Fruit fly (Drosophila melanogaster): ENCODE data around the gene CG9515.
A peak's percentile ranks its signal among the peaks of the same experiment; 100 is the strongest.

The CG9515 gene

dm6 chr2L:8920294-8920693, 22.8 kb downstream of the CG9515 start (continued):
- TF ChIP-seq lov (optimal IDR thresholded peaks at IDR 0.05) (no peak), lov (GFP tag; IDR thresholded peaks at IDR 0.05) (no peak), ranshi (GFP tag; IDR thresholded peaks at IDR 0.05) (0 out of 2 replicates have a peak, but pooled peaks have one; percentile 9), Jarid2 (GFP tag; optimal IDR thresholded peaks at IDR 0.05) (no peak), gsb-n (tag; optimal IDR thresholded peaks at IDR 0.05) (peak; percentile 6), Dref (GFP tag; IDR thresholded peaks at IDR 0.05) (no peak), CG10979 (tag; optimal IDR thresholded peaks at IDR 0.05) (peak; percentile 38), lab (GFP tag; optimal IDR thresholded peaks at IDR 0.05) (peak; percentile 12), Fer2 (tag; optimal IDR thresholded peaks at IDR 0.05) (no peak), CG9215 (GFP tag; IDR thresholded peaks at IDR 0.05) (no peak), nau (GFP tag; optimal IDR thresholded peaks at IDR 0.05) (no peak), tll (GFP tag; optimal IDR thresholded peaks at IDR 0.05) (no peak), CG18476 (GFP tag; optimal IDR thresholded peaks at IDR 0.05) (no peak), phol (tag; optimal IDR thresholded peaks at IDR 0.05) (peak; percentile 31), gem (tag; optimal IDR thresholded peaks at IDR 0.05) (peak; percentile 61), nerfin-1 (tag; optimal IDR thresholded peaks at IDR 0.05) (no peak), tgo (GFP tag; IDR thresholded peaks at IDR 0.05) (0 out of 3 replicates have a peak, but pooled peaks have one; percentile 31), zf30C (GFP tag; optimal IDR thresholded peaks at IDR 0.05) (no peak), CG9932 (GFP tag; IDR thresholded peaks at IDR 0.05) (no peak), gsb (GFP tag; IDR thresholded peaks at IDR 0.05) (no peak), dimm (GFP tag; IDR thresholded peaks at IDR 0.05) (no peak), CG12391 (tag; optimal IDR thresholded peaks at IDR 0.05) (peak; percentile 32), dmrt11E (tag; optimal IDR thresholded peaks at IDR 0.05) (peak; percentile 9), Mrtf (GFP tag; IDR thresholded peaks at IDR 0.05) (no peak), row (GFP tag; IDR thresholded peaks at IDR 0.05) (0 out of 3 replicates have a peak, but pooled peaks have one; percentile 35), vfl (GFP tag; optimal IDR thresholded peaks at IDR 0.05) (no peak), vvl (GFP tag; IDR thresholded peaks at IDR 0.05) (0 out of 2 replicates have a peak, but pooled peaks have one; percentile 37), Xrp1 (GFP tag; IDR thresholded peaks at IDR 0.05) (peak; percentile 50; the same call in 1 of the 2 replicates), CG18619 (GFP tag; optimal IDR thresholded peaks at IDR 0.05) (no peak), Dll (GFP tag; IDR thresholded peaks at IDR 0.05; ENCODE audit: partially characterized antibody) (no peak), nom (GFP tag; optimal IDR thresholded peaks at IDR 0.05) (peak; percentile 51), CG11723 (GFP tag; optimal IDR thresholded peaks at IDR 0.05) (no peak), H2.0 (GFP tag; IDR thresholded peaks at IDR 0.05) (no peak), CG17912 (GFP tag; optimal IDR thresholded peaks at IDR 0.05) (no peak), sim (GFP tag; IDR thresholded peaks at IDR 0.05) (no peak), Hr3 (GFP tag; optimal IDR thresholded peaks at IDR 0.05) (peak; percentile 4), CG7839 (tag; optimal IDR thresholded peaks at IDR 0.05) (peak; percentile 28), CG3847 (GFP tag; IDR thresholded peaks at IDR 0.05) (no peak), lbe (GFP tag; optimal IDR thresholded peaks at IDR 0.05) (peak; percentile 79), CG1832 (GFP tag; optimal IDR thresholded peaks at IDR 0.05) (no peak), bsh (GFP tag; optimal IDR thresholded peaks at IDR 0.05) (peak; percentile 32 to 53), CG18262 (tag; optimal IDR thresholded peaks at IDR 0.05) (peak; percentile 37), CG10959 (GFP tag; IDR thresholded peaks at IDR 0.05) (no peak), gfzf (GFP tag; optimal IDR thresholded peaks at IDR 0.05) (no peak), Neu2 (GFP tag; optimal IDR thresholded peaks at IDR 0.05; ENCODE audit: borderline replicate concordance) (no peak), tup (GFP tag; optimal IDR thresholded peaks at IDR 0.05) (no peak), MBD-R2 (GFP tag; IDR thresholded peaks at IDR 0.05) (no peak), al (GFP tag; IDR thresholded peaks at IDR 0.05) (no peak), CG6854 (GFP tag; optimal IDR thresholded peaks at IDR 0.05) (no peak), CG17359 (tag; optimal IDR thresholded peaks at IDR 0.05) (peak; percentile 51)
